Worm (Caenorhabditis elegans) whole organism, L3 larva: ENCODE results near the gene D2024.18.

Experiments
- ama-1 ChIP-seq: fragments of 150-350 bp; optimal IDR thresholded peaks from 2 replicates; lab custom pipeline; 2018
- nhr-11 ChIP-seq: fragments of 150-350 bp; optimal IDR thresholded peaks from 2 replicates; lab custom pipeline; 2014; ENCODE audit warnings: missing biosample characterization, missing genetic modification characterization
- nhr-25 ChIP-seq: sonication (generic microtip); optimal IDR thresholded peaks from 2 replicates; lab custom pipeline; 2017; ENCODE audit warnings: missing biosample characterization, missing genetic modification characterization
- nhr-28 ChIP-seq: fragments of 150-350 bp; optimal IDR thresholded peaks from 2 replicates; lab custom pipeline; 2014; ENCODE audit warnings: missing biosample characterization, missing genetic modification characterization
- snpc-4 ChIP-seq: fragments of 150-350 bp; optimal IDR thresholded peaks from 2 replicates; lab custom pipeline; 2014; ENCODE audit warnings: missing biosample characterization, missing genetic modification characterization

- TF ChIP-seq nhr-28 (tag; lab: Kevin White, UChicago) (no peak), ama-1 (no peak), nhr-25 (tag; lab: Kevin White, UChicago) (no peak), snpc-4 (no peak), nhr-11 (tag; lab: Kevin White, UChicago) (no peak)
Observed at ce11 chrIV:7237668-7238214, 12.5 kb upstream of the D2024.18 start, which contains the start of gene elo-3.
